Fruit fly (Drosophila melanogaster) whole organism, adult: ENCODE measurements around the gene roq.
A peak's percentile ranks its signal among the peaks of the same experiment; 100 is the strongest.

ENCODE experiments used
- CG11617 ChIP-seq: fragments of 200-800 bp; sonication (Bioruptor generic); optimal IDR thresholded peaks from 2 replicates; lab custom pipeline; 2017; ENCODE audit warnings: mild to moderate bottlenecking, missing biosample characterization, missing genetic modification reagents, missing genetic modification characterization
- CG12768 ChIP-seq: fragments of 200-800 bp; sonication (Bioruptor generic); optimal IDR thresholded peaks from 2 replicates; lab custom pipeline; 2017; ENCODE audit warnings: missing biosample characterization, missing genetic modification characterization, mild to moderate bottlenecking, moderate library complexity, missing genetic modification reagents
- CG14711 ChIP-seq: fragments of 200-800 bp; sonication (Bioruptor generic); optimal IDR thresholded peaks from 2 replicates; lab custom pipeline; 2018; ENCODE audit warnings: missing biosample characterization, mild to moderate bottlenecking, missing genetic modification characterization, moderate library complexity
- CG1620 ChIP-seq: fragments of 200-800 bp; sonication (Bioruptor generic); optimal IDR thresholded peaks from 2 replicates; lab custom pipeline; 2016; ENCODE audit warnings: missing biosample characterization, missing genetic modification characterization
- CG33017 ChIP-seq: fragments of 200-800 bp; sonication (Bioruptor generic); optimal IDR thresholded peaks from 2 replicates; lab custom pipeline; 2018; ENCODE audit warnings: missing biosample characterization, mild to moderate bottlenecking, missing genetic modification characterization, moderate library complexity
- CG5204 ChIP-seq: fragments of 200-800 bp; sonication (Bioruptor generic); optimal IDR thresholded peaks from 2 replicates; lab custom pipeline; 2016; ENCODE audit warnings: missing biosample characterization, missing genetic modification characterization
- CG7045 ChIP-seq: fragments of 200-800 bp; sonication (Bioruptor generic); optimal IDR thresholded peaks from 2 replicates; lab custom pipeline; 2017; ENCODE audit warnings: missing biosample characterization, mild to moderate bottlenecking, missing genetic modification characterization
- CG7101 ChIP-seq: fragments of 200-800 bp; sonication (Bioruptor generic); optimal IDR thresholded peaks from 2 replicates; lab custom pipeline; 2018; ENCODE audit warnings: missing biosample characterization, mild to moderate bottlenecking, missing genetic modification characterization, moderate library complexity
- Clk ChIP-seq: fragments of 200-800 bp; sonication (Bioruptor generic); optimal IDR thresholded peaks from 2 replicates; lab custom pipeline; 2017; ENCODE audit warnings: missing biosample characterization, missing genetic modification characterization
- Crg-1 ChIP-seq: fragments of 200-800 bp; sonication (Bioruptor generic); optimal IDR thresholded peaks from 2 replicates; lab custom pipeline; 2016; ENCODE audit warnings: missing biosample characterization, missing genetic modification characterization
- Hr96 ChIP-seq: fragments of 200-800 bp; sonication (Bioruptor generic); optimal IDR thresholded peaks from 2 replicates; lab custom pipeline; 2016; ENCODE audit warnings: missing biosample characterization, missing genetic modification characterization
- Mnt ChIP-seq: fragments of 200-800 bp; sonication (Bioruptor generic); optimal IDR thresholded peaks from 2 replicates; lab custom pipeline; 2016; ENCODE audit warnings: missing biosample characterization, mild to moderate bottlenecking, missing genetic modification characterization
- bab1 ChIP-seq: fragments of 200-800 bp; sonication (Bioruptor generic); optimal IDR thresholded peaks from 3 replicates; lab custom pipeline; 2019; ENCODE audit warnings: missing biosample characterization, mild to moderate bottlenecking, missing genetic modification characterization, moderate library complexity
- cic ChIP-seq: fragments of 200-800 bp; sonication (Bioruptor generic); optimal IDR thresholded peaks from 2 replicates; lab custom pipeline; 2017; ENCODE audit warnings: missing biosample characterization, mild to moderate bottlenecking, missing genetic modification characterization, moderate library complexity
- cnc ChIP-seq, 2 experiments: fragments of >200 bp; optimal IDR thresholded peaks; 2 replicates each; lab custom pipeline; 2017
- kay ChIP-seq: fragments of 200-800 bp; sonication (Bioruptor generic); peaks from one replicate; lab custom pipeline; 2016; ENCODE audit warnings: missing biosample characterization, missing genetic modification characterization, borderline replicate concordance
- ovo ChIP-seq: fragments of 200-800 bp; sonication (Bioruptor generic); optimal IDR thresholded peaks from 2 replicates; lab custom pipeline; 2016; ENCODE audit warnings: missing biosample characterization, missing genetic modification characterization
- pad ChIP-seq: fragments of 200-800 bp; sonication (Bioruptor generic); optimal IDR thresholded peaks from 3 replicates; lab custom pipeline; 2017; ENCODE audit warnings: missing biosample characterization, missing genetic modification characterization, mild to moderate bottlenecking, moderate library complexity, missing genetic modification reagents
- tj ChIP-seq: fragments of 200-800 bp; sonication (Bioruptor generic); optimal IDR thresholded peaks from 3 replicates; lab custom pipeline; 2017; ENCODE audit warnings: missing biosample characterization, mild to moderate bottlenecking, missing genetic modification characterization, moderate library complexity
- toe ChIP-seq: fragments of 200-800 bp; sonication (Bioruptor generic); optimal IDR thresholded peaks from 2 replicates; lab custom pipeline; 2016; ENCODE audit warnings: missing biosample characterization, missing genetic modification characterization

roq gene

DNA sequence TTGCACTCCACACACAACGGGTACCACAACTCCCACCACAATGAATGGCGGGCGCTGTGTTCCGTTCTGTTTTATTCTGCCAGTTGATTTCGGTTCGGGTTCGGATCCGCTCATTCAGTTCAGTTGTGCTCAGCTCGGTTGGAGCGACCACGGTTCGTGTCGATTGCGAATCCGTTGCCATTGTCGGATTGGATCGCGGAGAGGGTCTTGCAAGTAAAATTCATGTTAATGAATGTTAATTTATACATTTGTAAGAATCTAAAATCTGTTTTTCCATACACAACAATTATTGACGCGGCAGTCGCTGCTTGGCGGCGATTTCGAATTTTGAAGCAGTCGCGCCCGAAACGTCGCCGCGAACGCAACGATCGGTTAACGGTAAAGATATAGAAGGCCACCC is 16.1 kb upstream of the roq start, which contains the start of gene Gagr:
Gene Gagr, plus strand, starts transcription at position 81 of the 400 bp plus-strand sequence.
- TF ChIP-seq CG33017 (tag; lab: Kevin White, UChicago) (no peak), Crg-1 (no peak), bab1 (GFP tag; lab: Kevin White, UChicago) (no peak), CG1620 (no peak), cic (GFP tag; lab: Kevin White, UChicago) (no peak), pad (no peak), CG12768 (GFP tag; lab: Kevin White, UChicago) (no peak), CG5204 (GFP tag; lab: Kevin White, UChicago) (no peak), CG11617 (GFP tag; lab: Kevin White, UChicago) (no peak), CG7101 (tag; lab: Kevin White, UChicago) (no peak), kay (GFP tag; lab: Kevin White, UChicago) (no peak), Mnt (no peak), ovo (GFP tag; lab: Kevin White, UChicago) (no peak), CG7045 (GFP tag; lab: Kevin White, UChicago) (no peak), toe (GFP tag; lab: Kevin White, UChicago) (no peak), cnc (optimal IDR thresholded peaks at IDR 0.05; lab: Kevin White, UChicago) (no peak), tj (GFP tag; lab: Kevin White, UChicago) (no peak), Hr96 (no peak), CG14711 (tag; lab: Kevin White, UChicago) (no peak)

DNA sequence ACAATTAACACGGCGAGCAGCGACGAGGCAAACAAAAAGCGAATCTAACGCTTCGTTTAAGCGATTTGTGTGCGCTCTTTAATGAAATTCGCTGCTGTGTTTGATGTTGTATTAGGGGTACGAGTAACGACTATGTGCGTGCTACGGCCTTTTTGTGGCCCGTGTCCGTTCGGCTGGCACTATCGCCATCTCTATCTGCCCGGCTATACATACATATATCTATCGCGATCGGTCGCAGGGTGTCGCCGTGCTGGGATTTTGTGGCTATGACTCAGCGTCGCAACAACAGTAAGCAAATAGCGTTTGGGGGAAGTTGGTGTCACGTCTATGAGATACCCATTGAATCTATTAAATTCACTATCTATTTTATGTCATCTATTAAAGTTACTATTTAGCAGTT is 15.3 kb upstream of the roq start:
- no peak for TF ChIP-seq CG33017 (tag; lab: Kevin White, UChicago)
- TF ChIP-seq CG14711 (tag; lab: Kevin White, UChicago) = no peak
- no peak for TF ChIP-seq CG5204 (GFP tag; lab: Kevin White, UChicago)
- TF ChIP-seq kay (GFP tag; lab: Kevin White, UChicago) = peak; percentile 53

DNA sequence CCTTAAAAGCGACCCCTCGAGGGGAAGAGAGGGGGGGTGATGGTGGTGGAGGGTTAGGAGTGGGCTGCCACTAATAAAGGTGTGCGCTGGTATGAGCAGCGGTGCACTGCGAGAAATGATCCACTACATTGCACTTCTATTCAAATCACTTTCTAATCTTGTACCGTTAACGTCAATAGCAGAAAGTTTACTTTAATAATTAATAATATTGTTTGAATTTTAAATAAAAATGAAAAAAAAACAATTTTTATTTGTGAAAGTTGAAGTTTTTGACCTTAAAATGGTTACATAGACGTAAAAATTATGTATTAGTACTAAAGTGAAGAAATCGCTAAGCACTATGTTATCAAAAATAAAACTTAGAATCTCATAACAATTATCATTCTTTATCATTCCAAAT is 14.5 kb upstream of the roq start:
- TF ChIP-seq CG12768 (GFP tag; lab: Kevin White, UChicago) (no peak), kay (GFP tag; lab: Kevin White, UChicago) (no peak), ovo (GFP tag; lab: Kevin White, UChicago) (no peak), CG11617 (GFP tag; lab: Kevin White, UChicago) (no peak), cic (GFP tag; lab: Kevin White, UChicago) (no peak), CG1620 (no peak), Hr96 (no peak), Clk (GFP tag; lab: Kevin White, UChicago) (no peak), cnc (optimal IDR thresholded peaks at IDR 0.05; lab: Kevin White, UChicago) (no peak), bab1 (GFP tag; lab: Kevin White, UChicago) (no peak), Crg-1 (no peak), CG33017 (tag; lab: Kevin White, UChicago) (no peak), toe (GFP tag; lab: Kevin White, UChicago) (no peak), CG14711 (tag; lab: Kevin White, UChicago) (no peak), pad (no peak), CG5204 (GFP tag; lab: Kevin White, UChicago) (no peak)

DNA sequence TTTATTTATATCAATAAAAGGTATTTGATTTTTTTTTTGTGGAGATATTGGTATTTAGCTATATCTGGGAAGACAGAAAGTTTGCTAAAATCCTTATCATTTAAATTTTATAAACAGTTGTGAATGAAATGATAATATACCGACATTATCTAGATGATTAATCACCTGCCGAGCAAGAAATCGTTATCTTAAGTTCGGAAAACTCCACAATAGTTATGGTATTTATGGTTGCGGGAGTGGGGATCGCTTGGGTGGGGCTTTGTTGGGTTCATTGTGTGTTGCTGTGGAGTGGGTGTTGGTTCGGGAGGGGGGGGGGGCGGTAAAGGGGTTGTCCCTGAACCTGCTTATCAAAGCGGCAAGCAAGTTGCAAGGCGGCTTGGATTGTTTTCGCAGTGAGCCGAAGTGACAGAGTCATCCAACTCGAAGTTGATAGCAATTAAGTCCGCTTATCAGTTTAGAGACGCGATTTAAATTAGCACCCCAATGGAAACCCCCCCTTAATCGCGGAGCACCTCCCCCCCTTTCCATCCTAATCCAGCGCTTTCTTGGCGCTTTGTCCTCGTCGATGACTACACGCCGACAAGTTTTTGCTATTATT is 13.9 kb upstream of the roq start:
- TF ChIP-seq CG11617 (GFP tag; lab: Kevin White, UChicago) (no peak), CG7045 (GFP tag; lab: Kevin White, UChicago) (no peak), Crg-1 (no peak), CG5204 (GFP tag; lab: Kevin White, UChicago) (no peak), cic (GFP tag; lab: Kevin White, UChicago) (no peak), Clk (GFP tag; lab: Kevin White, UChicago) (no peak), CG7101 (tag; lab: Kevin White, UChicago) (no peak), Mnt (no peak), CG12768 (GFP tag; lab: Kevin White, UChicago) (no peak), cnc (optimal IDR thresholded peaks at IDR 0.05; lab: Kevin White, UChicago) (no peak), ovo (GFP tag; lab: Kevin White, UChicago) (no peak), CG1620 (no peak), toe (GFP tag; lab: Kevin White, UChicago) (no peak)

DNA sequence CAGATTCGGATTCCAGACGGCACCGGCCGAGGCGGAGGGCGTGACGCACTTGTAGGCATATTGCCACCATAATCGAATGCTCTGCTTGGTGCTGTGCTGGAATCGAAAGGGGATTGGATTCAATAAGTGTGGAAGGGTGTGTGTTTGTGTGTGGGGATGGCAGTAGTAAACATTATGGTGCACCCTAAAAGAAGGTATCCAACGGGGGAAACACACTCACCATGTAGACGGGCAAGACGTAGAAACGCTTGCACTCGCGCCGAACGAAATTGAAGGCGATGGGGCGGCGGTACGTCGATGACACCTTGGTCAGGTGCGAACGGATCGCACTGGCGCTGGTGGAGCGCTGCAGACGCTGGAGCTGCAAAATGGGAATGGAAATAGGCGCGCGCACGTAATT is 12.9 kb upstream of the roq start:
- no peak for TF ChIP-seq cic (GFP tag; lab: Kevin White, UChicago)
- no peak for TF ChIP-seq tj (GFP tag; lab: Kevin White, UChicago)
- TF ChIP-seq CG1620 = no peak
- TF ChIP-seq kay (GFP tag; lab: Kevin White, UChicago) = no peak
- TF ChIP-seq toe (GFP tag; lab: Kevin White, UChicago) = no peak
- no peak for TF ChIP-seq ovo (GFP tag; lab: Kevin White, UChicago)
- no peak for TF ChIP-seq Crg-1
- no peak for TF ChIP-seq CG11617 (GFP tag; lab: Kevin White, UChicago)
- TF ChIP-seq cnc (optimal IDR thresholded peaks at IDR 0.05; lab: Kevin White, UChicago) = no peak
- TF ChIP-seq CG33017 (tag; lab: Kevin White, UChicago) = no peak
- TF ChIP-seq pad = no peak
- TF ChIP-seq Hr96 = no peak
- no peak for TF ChIP-seq CG7101 (tag; lab: Kevin White, UChicago)
- TF ChIP-seq Clk (GFP tag; lab: Kevin White, UChicago) = no peak
- TF ChIP-seq CG7045 (GFP tag; lab: Kevin White, UChicago) = no peak

DNA sequence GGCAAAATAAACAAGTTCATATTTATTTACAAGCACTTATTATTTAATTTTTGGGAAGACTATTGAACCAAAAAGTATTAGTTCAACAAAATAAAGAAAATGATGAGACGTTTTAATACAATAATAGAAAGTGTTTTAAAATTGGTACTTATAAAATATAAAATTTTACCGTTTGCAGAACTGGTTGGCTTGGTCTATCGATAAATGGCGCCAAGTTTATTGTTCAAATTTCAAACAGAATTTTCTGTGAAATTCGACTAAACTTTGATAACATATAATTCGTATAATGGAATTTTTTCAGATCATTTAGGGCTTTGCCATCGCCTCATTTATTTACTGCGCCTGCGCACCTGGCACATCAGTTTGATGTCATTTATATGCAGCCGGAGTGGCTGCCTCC is 12.4 kb upstream of the roq start:
- TF ChIP-seq kay (GFP tag; lab: Kevin White, UChicago) (peak; percentile 52), CG33017 (tag; lab: Kevin White, UChicago) (no peak)
